Worm (Caenorhabditis elegans) whole organism, young adult: ENCODE measurements around the gene teg-1.

Source experiments
- B0019.2 ChIP-seq: fragments of 200-800 bp; sonication (Bioruptor generic); conservative IDR thresholded peaks from 2 replicates; pipeline ENCODE4 v1.3.6; 2022; ENCODE audit warnings: missing genetic modification reagents, missing genetic modification characterization, missing compliant biosample characterization
- B0035.1 ChIP-seq: sonication (generic microtip); optimal IDR thresholded peaks from 2 replicates; lab custom pipeline; 2016; ENCODE audit warnings: missing genetic modification characterization, mild to moderate bottlenecking, missing compliant biosample characterization, missing genotype, missing genetic modification reagents
- B0336.3 ChIP-seq: fragments of 200-800 bp; sonication (Bioruptor generic); IDR thresholded peaks from 2 replicates; pipeline ENCODE4 v1.3.6; 2022; ENCODE audit warnings: missing genetic modification characterization, missing compliant biosample characterization
- D2030.7 ChIP-seq: fragments of 200-800 bp; sonication (Bioruptor generic); IDR thresholded peaks from 2 replicates; pipeline ENCODE4 v1.3.6; 2022; ENCODE audit warnings: missing genetic modification reagents, missing genetic modification characterization, missing compliant biosample characterization
- F39B2.1 ChIP-seq: fragments of 200-800 bp; sonication (Bioruptor generic); IDR thresholded peaks from 2 replicates; pipeline ENCODE4 v1.3.6; 2022; ENCODE audit warnings: missing genetic modification reagents, missing genetic modification characterization, missing compliant biosample characterization
- F49E8.2 ChIP-seq: sonication (generic microtip); optimal IDR thresholded peaks from 3 replicates; lab custom pipeline; 2017; ENCODE audit warnings: missing genetic modification characterization, mild to moderate bottlenecking, missing compliant biosample characterization, antibody characterized with exemption, moderate library complexity; ENCODE audit not compliant: insufficient read depth
- T26A5.8 ChIP-seq: sonication (generic microtip); optimal IDR thresholded peaks from 2 replicates; lab custom pipeline; 2016; ENCODE audit warnings: missing genetic modification characterization, missing compliant biosample characterization
- Y53G8AR.9 ChIP-seq: fragments of 200-800 bp; sonication (Bioruptor generic); conservative IDR thresholded peaks from 2 replicates; pipeline ENCODE4 v1.3.6; 2022; ENCODE audit warnings: missing genetic modification reagents, missing genetic modification characterization, missing compliant biosample characterization
- Y56A3A.18 ChIP-seq: fragments of 200-800 bp; sonication (Bioruptor generic); IDR thresholded peaks from 2 replicates; pipeline ENCODE4 v1.3.6; 2022; ENCODE audit warnings: missing genetic modification reagents, missing genetic modification characterization, missing compliant biosample characterization
- akir-1 ChIP-seq: fragments of 200-800 bp; sonication (Bioruptor generic); optimal IDR thresholded peaks from 2 replicates; lab custom pipeline; 2018; ENCODE audit warnings: mild to moderate bottlenecking, missing genetic modification characterization, moderate library complexity, missing compliant biosample characterization
- aptf-3 ChIP-seq: fragments of 200-800 bp; sonication (Bioruptor generic); IDR thresholded peaks from 2 replicates; pipeline ENCODE4 v1.3.6; 2022; ENCODE audit warnings: missing genetic modification characterization, missing compliant biosample characterization
- athp-1 ChIP-seq: sonication (generic microtip); optimal IDR thresholded peaks from 2 replicates; lab custom pipeline; 2017; ENCODE audit warnings: mild to moderate bottlenecking, missing genetic modification characterization, missing compliant biosample characterization
- attf-3 ChIP-seq: fragments of 200-800 bp; sonication (Bioruptor generic); conservative IDR thresholded peaks from 2 replicates; pipeline ENCODE4 v1.3.6; 2022; ENCODE audit warnings: missing genetic modification reagents, missing genetic modification characterization, missing compliant biosample characterization
- cebp-1 ChIP-seq, 2 experiments: fragments of 200-800 bp in 1 of 2; sonication (Bioruptor generic) in 1 of 2; sonication (generic microtip) in 1 of 2; IDR thresholded peaks in 1 of 2; optimal IDR thresholded peaks in 1 of 2; 2 replicates each; pipeline versions ENCODE4 v1.3.6 to Lab custom; 2017 to 2022; ENCODE audit warnings: missing compliant biosample characterization in 2 of 2, missing genetic modification characterization in 2 of 2, mild to moderate bottlenecking in 1 of 2, missing genetic modification reagents in 1 of 2, moderate library complexity in 1 of 2
- ceh-27 ChIP-seq: fragments of 200-800 bp; sonication (Bioruptor generic); optimal IDR thresholded peaks from 2 replicates; lab custom pipeline; 2018; ENCODE audit warnings: mild to moderate bottlenecking, missing genetic modification characterization, moderate library complexity, missing compliant biosample characterization
- ceh-40 ChIP-seq: fragments of 200-800 bp; sonication (Bioruptor generic); IDR thresholded peaks from 2 replicates; pipeline ENCODE4 v1.3.6; 2022; ENCODE audit warnings: missing genetic modification characterization, missing compliant biosample characterization
- ceh-91 ChIP-seq: fragments of 200-800 bp; sonication (Bioruptor generic); IDR thresholded peaks from 2 replicates; pipeline ENCODE4 v1.3.6; 2022; ENCODE audit warnings: missing genetic modification reagents, missing genetic modification characterization, missing compliant biosample characterization
- dpl-1 ChIP-seq: fragments of 150-350 bp; optimal IDR thresholded peaks from 2 replicates; lab custom pipeline; 2014; ENCODE audit warnings: missing biosample characterization, missing genetic modification reagents, missing genetic modification characterization
- efl-1 ChIP-seq: fragments of 150-350 bp; optimal IDR thresholded peaks from 2 replicates; lab custom pipeline; 2014; ENCODE audit warnings: missing biosample characterization, missing genetic modification reagents, missing genetic modification characterization
- gei-17 ChIP-seq: fragments of 200-800 bp; sonication (Bioruptor generic); optimal IDR thresholded peaks from 2 replicates; lab custom pipeline; 2018; ENCODE audit warnings: mild to moderate bottlenecking, missing genetic modification characterization, missing compliant biosample characterization
- hlh-12 ChIP-seq: sonication (generic microtip); optimal IDR thresholded peaks from 2 replicates; lab custom pipeline; 2016; ENCODE audit warnings: missing genetic modification characterization, missing compliant biosample characterization
- hmg-1.2 ChIP-seq: fragments of 200-800 bp; sonication (Bioruptor generic); IDR thresholded peaks from 2 replicates; pipeline ENCODE4 v1.3.6; 2022; ENCODE audit warnings: missing genetic modification reagents, missing genetic modification characterization, missing compliant biosample characterization
- hrde-1 ChIP-seq: sonication (generic microtip); optimal IDR thresholded peaks from 2 replicates; lab custom pipeline; 2016; ENCODE audit warnings: missing genetic modification characterization, mild to moderate bottlenecking, missing compliant biosample characterization, moderate library complexity, missing genotype, missing genetic modification reagents, borderline replicate concordance
- hsf-1 ChIP-seq: fragments of 200-800 bp; sonication (Bioruptor generic); IDR thresholded peaks from 2 replicates; pipeline ENCODE4 v1.3.6; 2022; ENCODE audit warnings: missing genetic modification reagents, missing genetic modification characterization, missing compliant biosample characterization
- lag-1 ChIP-seq: fragments of 200-800 bp; sonication (Bioruptor generic); IDR thresholded peaks from 2 replicates; pipeline ENCODE4 v1.3.6; 2022; ENCODE audit warnings: missing genetic modification reagents, missing genetic modification characterization, missing compliant biosample characterization
- let-526 ChIP-seq: fragments of 200-800 bp; sonication (Bioruptor generic); IDR thresholded peaks from 2 replicates; pipeline ENCODE4 v1.3.6; 2022; ENCODE audit warnings: missing genetic modification reagents, missing genetic modification characterization, missing compliant biosample characterization
- let-607 ChIP-seq, 2 experiments: fragments of 200-800 bp in 1 of 2; sonication (Bioruptor generic) in 1 of 2; sonication (generic microtip) in 1 of 2; optimal IDR thresholded peaks; 2 replicates each; lab custom pipeline; 2016 to 2018; ENCODE audit warnings: mild to moderate bottlenecking in 2 of 2, missing compliant biosample characterization in 2 of 2, missing genetic modification characterization in 2 of 2, moderate library complexity in 2 of 2, missing genotype in 1 of 2
- lin-26 ChIP-seq: fragments of 200-800 bp; sonication (Bioruptor generic); IDR thresholded peaks from 2 replicates; pipeline ENCODE4 v1.3.6; 2022; ENCODE audit warnings: missing genetic modification reagents, missing genetic modification characterization, missing compliant biosample characterization
- lin-40 ChIP-seq: sonication (generic microtip); optimal IDR thresholded peaks from 2 replicates; lab custom pipeline; 2016; ENCODE audit warnings: missing genetic modification characterization, mild to moderate bottlenecking, missing compliant biosample characterization, missing genotype, missing genetic modification reagents
- lir-1 ChIP-seq: fragments of 200-800 bp; sonication (Bioruptor generic); conservative IDR thresholded peaks from 2 replicates; pipeline ENCODE4 v1.3.6; 2022; ENCODE audit warnings: missing genetic modification reagents, missing genetic modification characterization, missing compliant biosample characterization
- madf-10 ChIP-seq: sonication (generic microtip); optimal IDR thresholded peaks from 2 replicates; lab custom pipeline; 2016; ENCODE audit warnings: mild to moderate bottlenecking, missing genetic modification characterization, missing compliant biosample characterization
- mcd-1 ChIP-seq: fragments of 200-800 bp; sonication (Bioruptor generic); IDR thresholded peaks from 2 replicates; pipeline ENCODE4 v1.3.6; 2022; ENCODE audit warnings: missing genetic modification reagents, missing genetic modification characterization, missing compliant biosample characterization
- mel-28 ChIP-seq: sonication (generic microtip); optimal IDR thresholded peaks from 2 replicates; lab custom pipeline; 2016; ENCODE audit warnings: borderline replicate concordance, mild to moderate bottlenecking, missing genetic modification characterization, missing compliant biosample characterization
- mxl-1 ChIP-seq: sonication (generic microtip); optimal IDR thresholded peaks from 2 replicates; lab custom pipeline; 2016; ENCODE audit warnings: missing genetic modification characterization, missing compliant biosample characterization
- nfya-1 ChIP-seq: sonication (generic microtip); optimal IDR thresholded peaks from 2 replicates; lab custom pipeline; 2017; ENCODE audit warnings: antibody characterized with exemption, missing compliant biosample characterization, missing genetic modification characterization, borderline replicate concordance; ENCODE audit not compliant: insufficient read depth
- nfyb-1 ChIP-seq: fragments of 200-800 bp; sonication (Bioruptor generic); IDR thresholded peaks from 2 replicates; pipeline ENCODE4 v1.3.6; 2022; ENCODE audit warnings: missing genetic modification reagents, missing genetic modification characterization, missing compliant biosample characterization
- nhr-80 ChIP-seq: sonication (generic microtip); optimal IDR thresholded peaks from 2 replicates; lab custom pipeline; 2016; ENCODE audit warnings: missing genetic modification characterization, missing compliant biosample characterization
- repo-1 ChIP-seq: sonication (generic microtip); optimal IDR thresholded peaks from 2 replicates; lab custom pipeline; 2017; ENCODE audit warnings: mild to moderate bottlenecking, missing genetic modification characterization, missing compliant biosample characterization
- sea-2 ChIP-seq: fragments of 200-800 bp; sonication (Bioruptor generic); IDR thresholded peaks from 2 replicates; pipeline ENCODE4 v1.3.6; 2022; ENCODE audit warnings: missing genetic modification characterization, missing compliant biosample characterization
- snpc-1.1 ChIP-seq: sonication (generic microtip); optimal IDR thresholded peaks from 2 replicates; lab custom pipeline; 2017; ENCODE audit warnings: missing genetic modification characterization, mild to moderate bottlenecking, missing compliant biosample characterization, antibody characterized with exemption, moderate library complexity, missing genotype, missing genetic modification reagents; ENCODE audit not compliant: insufficient read depth
- snpc-3.4 ChIP-seq: sonication (generic microtip); optimal IDR thresholded peaks from 2 replicates; lab custom pipeline; 2017; ENCODE audit warnings: missing genetic modification characterization, mild to moderate bottlenecking, missing compliant biosample characterization, antibody characterized with exemption, moderate library complexity, missing genotype, missing genetic modification reagents
- snpc-4 ChIP-seq, 5 experiments: fragments of 150-350 bp in 1 of 5; sonication (generic microtip) in 4 of 5; optimal IDR thresholded peaks; 2 replicates each; lab custom pipeline; 2014 to 2018; ENCODE audit warnings: missing genetic modification characterization in 5 of 5, missing biosample characterization in 3 of 5, antibody characterized with exemption in 2 of 5, mild to moderate bottlenecking in 2 of 5, missing compliant biosample characterization in 2 of 5, missing genotype in 2 of 5, moderate library complexity in 2 of 5, missing genetic modification reagents in 1 of 5
- xnd-1 ChIP-seq: sonication (generic microtip); optimal IDR thresholded peaks from 2 replicates; lab custom pipeline; 2016; ENCODE audit warnings: missing genotype, missing genetic modification reagents, missing genetic modification characterization, missing compliant biosample characterization
- ztf-25 ChIP-seq: fragments of 200-800 bp; sonication (Bioruptor generic); IDR thresholded peaks from 2 replicates; pipeline ENCODE4 v1.3.6; 2022; ENCODE audit warnings: missing genetic modification reagents, missing genetic modification characterization, missing compliant biosample characterization
- ztf-26 ChIP-seq: sonication (generic microtip); optimal IDR thresholded peaks from 2 replicates; lab custom pipeline; 2017; ENCODE audit warnings: missing genetic modification characterization, missing compliant biosample characterization
- ztf-28 ChIP-seq: fragments of 200-800 bp; sonication (Bioruptor generic); IDR thresholded peaks from 2 replicates; pipeline ENCODE4 v1.3.6; 2022; ENCODE audit warnings: missing genetic modification reagents, missing genetic modification characterization, missing compliant biosample characterization

The teg-1 gene

DNA sequence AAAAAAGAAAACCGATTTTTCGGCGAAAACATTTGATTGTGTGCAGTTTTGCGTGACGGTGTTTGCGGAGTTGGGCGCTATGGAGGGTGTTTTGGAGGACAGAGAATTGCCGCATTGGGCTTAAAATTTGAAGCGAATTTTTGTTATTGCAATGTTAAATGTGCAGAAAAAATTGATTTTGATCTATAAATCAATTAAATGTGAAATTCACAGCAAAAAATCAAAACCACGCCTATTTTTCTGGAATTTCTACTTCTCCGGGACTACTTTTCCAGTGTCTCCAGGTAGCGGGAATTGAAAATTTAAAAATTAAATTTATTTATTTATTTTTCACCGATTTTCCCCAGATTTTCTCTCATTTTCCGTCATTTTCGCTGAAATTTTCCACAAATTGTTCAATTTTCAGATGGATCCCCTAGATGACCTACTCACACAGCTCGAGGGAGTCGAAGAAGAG, 839 bp downstream of the teg-1 start, which contains the start of gene mcm-10 (continued):
- peak; percentile 61 for TF ChIP-seq efl-1 (GFP tag; lab: Kevin White, UChicago)
- no peak for TF ChIP-seq hlh-12
- TF ChIP-seq repo-1 (tag; lab: Kevin White, UChicago), result no peak
- no peak; the same call in 1 of the 2 replicates for TF ChIP-seq attf-3 (GFP tag; lab: Robert Waterston, UW)
- no peak for TF ChIP-seq ceh-40
- no peak for TF ChIP-seq snpc-4 (GFP tag; optimal IDR thresholded peaks at IDR 0.05; lab: Kevin White, UChicago)
- peak in 2 of 4 experiments; percentile 14 to 46 for TF ChIP-seq snpc-4 (tag; optimal IDR thresholded peaks at IDR 0.05; lab: Kevin White, UChicago)
- TF ChIP-seq Y53G8AR.9 (GFP tag; lab: Robert Waterston, UW), result no peak
- no peak for TF ChIP-seq sea-2 (GFP tag; lab: Robert Waterston, UW)
- TF ChIP-seq dpl-1 (GFP tag; lab: Kevin White, UChicago), result peak; percentile 58
- peak; percentile 41 for TF ChIP-seq snpc-3.4 (tag; lab: Kevin White, UChicago)
- no peak for TF ChIP-seq F39B2.1
- TF ChIP-seq lin-40, result peak; percentile 79
- TF ChIP-seq ztf-25 (GFP tag; lab: Robert Waterston, UW), result 0 out of 2 replicates have a peak, but pooled peaks have one; percentile 7
- TF ChIP-seq nhr-80 (tag; lab: Kevin White, UChicago), result peak; percentile 14
- TF ChIP-seq let-607 (tag; optimal IDR thresholded peaks at IDR 0.05; lab: Kevin White, UChicago), result peak in 1 of 2 experiments; percentile 56
- TF ChIP-seq nfya-1 (tag; lab: Kevin White, UChicago), result no peak
- peak; percentile 33 for TF ChIP-seq ceh-27 (GFP tag; lab: Kevin White, UChicago)
- TF ChIP-seq F49E8.2 (tag; lab: Kevin White, UChicago), result no peak
- TF ChIP-seq gei-17 (GFP tag; lab: Kevin White, UChicago), result no peak
- TF ChIP-seq let-526 (GFP tag; lab: Robert Waterston, UW), result no peak
- peak; percentile 29 for TF ChIP-seq ztf-26
- TF ChIP-seq B0019.2 (GFP tag; lab: Robert Waterston, UW), result no peak
- TF ChIP-seq Y56A3A.18 (GFP tag; lab: Robert Waterston, UW), result no peak
- TF ChIP-seq hrde-1 (tag; lab: Kevin White, UChicago), result no peak
- TF ChIP-seq mcd-1 (GFP tag; lab: Robert Waterston, UW), result peak; percentile 51
- no peak for TF ChIP-seq T26A5.8
- TF ChIP-seq athp-1, result peak; percentile 68
- TF ChIP-seq xnd-1 (tag; lab: Kevin White, UChicago), result no peak
- peak; percentile 39; the same call in 1 of the 2 replicates for TF ChIP-seq ceh-91 (GFP tag; lab: Robert Waterston, UW)
- TF ChIP-seq B0035.1 (tag; lab: Kevin White, UChicago), result no peak
- no peak for TF ChIP-seq lin-26 (GFP tag; lab: Robert Waterston, UW)
- TF ChIP-seq madf-10 (tag; lab: Kevin White, UChicago), result peak; percentile 21
- no peak for TF ChIP-seq lag-1 (GFP tag; lab: Robert Waterston, UW)
- no peak for TF ChIP-seq mxl-1 (tag; lab: Kevin White, UChicago)
- TF ChIP-seq snpc-1.1, result no peak
- TF ChIP-seq B0336.3 (GFP tag; lab: Robert Waterston, UW), result peak; percentile 87
- TF ChIP-seq hsf-1 (GFP tag; lab: Robert Waterston, UW), result no peak
- TF ChIP-seq ztf-28 (GFP tag; lab: Robert Waterston, UW), result peak; percentile 15; the same call in 1 of the 2 replicates
- TF ChIP-seq lir-1 (GFP tag; lab: Robert Waterston, UW), result no peak
- no peak for TF ChIP-seq mel-28 (tag; lab: Kevin White, UChicago)
- no peak for TF ChIP-seq aptf-3
- no peak for TF ChIP-seq akir-1 (GFP tag; lab: Kevin White, UChicago)
- peak; percentile 59 for TF ChIP-seq D2030.7 (GFP tag; lab: Robert Waterston, UW)
- no peak for TF ChIP-seq nfyb-1 (GFP tag; lab: Robert Waterston, UW)
- TF ChIP-seq hmg-1.2, result no peak
- TF ChIP-seq cebp-1 (GFP tag; IDR thresholded peaks at IDR 0.05; lab: Robert Waterston, UW), result no peak
- TF ChIP-seq cebp-1 (tag; optimal IDR thresholded peaks at IDR 0.05; lab: Kevin White, UChicago), result peak; percentile 67
